Worm (Caenorhabditis elegans) whole organism, L3 larva: ENCODE data around the gene C15B12.8.

Experiments used
- R02D3.7 ChIP-seq: fragments of 150-350 bp; optimal IDR thresholded peaks from 2 replicates; lab custom pipeline; 2014; ENCODE audit warnings: missing biosample characterization, missing genetic modification characterization
- ZK546.5 ChIP-seq: sonication (generic microtip); optimal IDR thresholded peaks from 2 replicates; lab custom pipeline; 2017; ENCODE audit warnings: missing biosample characterization, missing genetic modification characterization
- ama-1 ChIP-seq: fragments of 150-350 bp; optimal IDR thresholded peaks from 2 replicates; lab custom pipeline; 2018
- ceh-16 ChIP-seq: sonication (generic microtip); optimal IDR thresholded peaks from 2 replicates; lab custom pipeline; 2017; ENCODE audit warnings: missing biosample characterization, missing genetic modification characterization
- ceh-82 ChIP-seq: fragments of 150-350 bp; optimal IDR thresholded peaks from 2 replicates; lab custom pipeline; 2014; ENCODE audit warnings: missing biosample characterization, missing genetic modification characterization
- ceh-9 ChIP-seq: sonication (generic microtip); optimal IDR thresholded peaks from 2 replicates; lab custom pipeline; 2018; ENCODE audit warnings: missing biosample characterization, missing genetic modification characterization
- daf-12 ChIP-seq: fragments of 150-350 bp; optimal IDR thresholded peaks from 2 replicates; lab custom pipeline; 2014; ENCODE audit warnings: missing biosample characterization, missing genetic modification reagents, missing genetic modification characterization
- egl-27 ChIP-seq: sonication (generic microtip); optimal IDR thresholded peaks from 4 replicates; lab custom pipeline; 2017; ENCODE audit warnings: missing biosample characterization, missing genetic modification reagents, missing genetic modification characterization
- egl-5 ChIP-seq: fragments of 150-350 bp; optimal IDR thresholded peaks from 2 replicates; lab custom pipeline; 2017; ENCODE audit warnings: missing biosample characterization, missing genetic modification reagents, missing genetic modification characterization, inconsistent platforms
- elt-1 ChIP-seq: fragments of 150-350 bp; optimal IDR thresholded peaks from 2 replicates; lab custom pipeline; 2014; ENCODE audit warnings: missing biosample characterization, missing genetic modification characterization
- elt-2 ChIP-seq: sonication (generic microtip); optimal IDR thresholded peaks from 2 replicates; lab custom pipeline; 2016; ENCODE audit warnings: missing genetic modification reagents, mild to moderate bottlenecking, missing genetic modification characterization, missing compliant biosample characterization
- elt-3 ChIP-seq, 3 experiments: fragments of 150-350 bp in 1 of 3; sonication (generic microtip) in 2 of 3; optimal IDR thresholded peaks; 2 replicates in 2 of 3; 4 replicates in 1 of 3; lab custom pipeline; 2014 to 2017; ENCODE audit warnings: missing biosample characterization in 3 of 3, missing genetic modification characterization in 3 of 3
- eor-1 ChIP-seq, 2 experiments: fragments of 150-350 bp; optimal IDR thresholded peaks; 2 replicates each; lab custom pipeline; 2014 to 2018; ENCODE audit warnings: missing biosample characterization in 2 of 2, missing genetic modification characterization in 2 of 2
- fkh-10 ChIP-seq: sonication (generic microtip); optimal IDR thresholded peaks from 2 replicates; lab custom pipeline; 2017; ENCODE audit warnings: missing biosample characterization, missing genetic modification reagents, missing genetic modification characterization
- fkh-2 ChIP-seq: fragments of 150-350 bp; optimal IDR thresholded peaks from 2 replicates; lab custom pipeline; 2014; ENCODE audit warnings: missing biosample characterization, missing genetic modification reagents, missing genetic modification characterization
- fos-1 ChIP-seq: fragments of 150-350 bp; optimal IDR thresholded peaks from 2 replicates; lab custom pipeline; 2014; ENCODE audit warnings: missing biosample characterization, missing genetic modification characterization
- hmg-11 ChIP-seq: sonication (generic microtip); optimal IDR thresholded peaks from 2 replicates; lab custom pipeline; 2016; ENCODE audit warnings: missing genetic modification characterization, missing compliant biosample characterization
- jun-1 ChIP-seq: fragments of 150-350 bp; optimal IDR thresholded peaks from 2 replicates; lab custom pipeline; 2014; ENCODE audit warnings: missing biosample characterization, missing genetic modification reagents, missing genetic modification characterization
- lin-15B ChIP-seq: fragments of 150-350 bp; optimal IDR thresholded peaks from 2 replicates; lab custom pipeline; 2014; ENCODE audit warnings: missing biosample characterization, missing genetic modification characterization
- lsy-12 ChIP-seq: sonication (generic microtip); optimal IDR thresholded peaks from 2 replicates; lab custom pipeline; 2016; ENCODE audit warnings: mild to moderate bottlenecking, missing genetic modification characterization, missing compliant biosample characterization
- mdl-1 ChIP-seq: fragments of 150-350 bp; optimal IDR thresholded peaks from 2 replicates; lab custom pipeline; 2014; ENCODE audit warnings: missing biosample characterization, missing genetic modification characterization
- mml-1 ChIP-seq: fragments of 150-350 bp; sonication (generic microtip); optimal IDR thresholded peaks from 3 replicates; lab custom pipeline; 2014; ENCODE audit warnings: missing biosample characterization, missing genetic modification characterization
- nfya-1 ChIP-seq: sonication (generic microtip); optimal IDR thresholded peaks from 2 replicates; lab custom pipeline; 2017; ENCODE audit warnings: missing genetic modification characterization, mild to moderate bottlenecking, missing compliant biosample characterization, antibody characterized with exemption, moderate library complexity; ENCODE audit not compliant: insufficient read depth
- nhr-11 ChIP-seq: fragments of 150-350 bp; optimal IDR thresholded peaks from 2 replicates; lab custom pipeline; 2014; ENCODE audit warnings: missing biosample characterization, missing genetic modification characterization
- nhr-12 ChIP-seq: fragments of 150-350 bp; optimal IDR thresholded peaks from 2 replicates; lab custom pipeline; 2014; ENCODE audit warnings: missing biosample characterization, missing genetic modification characterization
- nhr-23 ChIP-seq: fragments of 150-350 bp; optimal IDR thresholded peaks from 2 replicates; lab custom pipeline; 2014; ENCODE audit warnings: missing biosample characterization, missing genetic modification reagents, missing genetic modification characterization
- nhr-237 ChIP-seq: fragments of 150-350 bp; optimal IDR thresholded peaks from 2 replicates; lab custom pipeline; 2014; ENCODE audit warnings: missing biosample characterization, missing genetic modification characterization
- nhr-25 ChIP-seq: sonication (generic microtip); optimal IDR thresholded peaks from 2 replicates; lab custom pipeline; 2017; ENCODE audit warnings: missing biosample characterization, missing genetic modification characterization
- nhr-28 ChIP-seq: fragments of 150-350 bp; optimal IDR thresholded peaks from 2 replicates; lab custom pipeline; 2014; ENCODE audit warnings: missing biosample characterization, missing genetic modification characterization
- nhr-43 ChIP-seq: sonication (generic microtip); optimal IDR thresholded peaks from 2 replicates; lab custom pipeline; 2016; ENCODE audit warnings: mild to moderate bottlenecking, missing genetic modification characterization, missing compliant biosample characterization; ENCODE audit not compliant: poor library complexity, severe bottlenecking
- nhr-67 ChIP-seq: fragments of 150-350 bp; optimal IDR thresholded peaks from 2 replicates; lab custom pipeline; 2014; ENCODE audit warnings: missing biosample characterization, missing genetic modification characterization
- nhr-76 ChIP-seq: fragments of 150-350 bp; sonication (generic microtip); optimal IDR thresholded peaks from 5 replicates; lab custom pipeline; 2014; ENCODE audit warnings: missing biosample characterization, missing genetic modification characterization
- pha-4 ChIP-seq: fragments of 150-350 bp; optimal IDR thresholded peaks from 2 replicates; lab custom pipeline; 2014; ENCODE audit warnings: missing biosample characterization, missing genetic modification reagents, missing genetic modification characterization
- pqm-1 ChIP-seq: fragments of 150-350 bp; optimal IDR thresholded peaks from 2 replicates; lab custom pipeline; 2017; ENCODE audit warnings: missing biosample characterization, missing genetic modification characterization, inconsistent platforms
- sea-2 ChIP-seq: fragments of 150-350 bp; sonication (generic microtip); optimal IDR thresholded peaks from 4 replicates; lab custom pipeline; 2014; ENCODE audit warnings: missing biosample characterization, missing genetic modification reagents, missing genetic modification characterization
- skn-1 ChIP-seq: fragments of 150-350 bp; optimal IDR thresholded peaks from 2 replicates; lab custom pipeline; 2014; ENCODE audit warnings: missing biosample characterization, missing genetic modification characterization
- snpc-4 ChIP-seq: fragments of 150-350 bp; optimal IDR thresholded peaks from 2 replicates; lab custom pipeline; 2014; ENCODE audit warnings: missing biosample characterization, missing genetic modification characterization
- tbx-2 ChIP-seq: sonication (generic microtip); optimal IDR thresholded peaks from 2 replicates; lab custom pipeline; 2016; ENCODE audit warnings: mild to moderate bottlenecking, missing genetic modification characterization, missing compliant biosample characterization
- unc-62 ChIP-seq: fragments of 150-350 bp; sonication (generic microtip); optimal IDR thresholded peaks from 4 replicates; lab custom pipeline; 2014; ENCODE audit warnings: missing biosample characterization, missing genetic modification reagents, missing genetic modification characterization
- zag-1 ChIP-seq: fragments of 150-350 bp; optimal IDR thresholded peaks from 2 replicates; lab custom pipeline; 2014; ENCODE audit warnings: missing biosample characterization, missing genetic modification characterization
- ztf-11 ChIP-seq: fragments of 150-350 bp; optimal IDR thresholded peaks from 2 replicates; lab custom pipeline; 2014; ENCODE audit warnings: missing biosample characterization, missing genetic modification characterization
- ztf-4 ChIP-seq: fragments of 150-350 bp; optimal IDR thresholded peaks from 2 replicates; lab custom pipeline; 2014; ENCODE audit warnings: missing biosample characterization, missing genetic modification characterization

The C15B12.8 gene

DNA sequence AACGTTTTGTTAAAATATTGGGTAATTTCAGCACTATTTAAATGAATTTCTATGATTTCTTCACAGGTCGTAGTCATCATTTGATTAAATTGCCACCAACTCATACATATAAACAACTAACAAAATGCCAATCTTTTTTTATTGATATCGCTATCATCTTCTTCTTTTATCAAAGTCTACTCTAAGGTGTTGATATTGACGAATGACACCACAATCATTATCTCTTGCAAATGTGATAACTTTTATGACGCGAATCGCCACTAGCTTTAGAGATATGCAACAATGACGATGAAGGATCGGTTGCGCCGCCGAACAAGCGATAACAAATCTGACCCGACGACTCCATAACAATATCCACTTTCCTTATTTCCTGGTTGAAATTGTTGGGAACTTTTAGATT lies 40.4 kb downstream of the C15B12.8 start:
- peak; percentile 61 for TF ChIP-seq nhr-23
- no peak for TF ChIP-seq eor-1 (tag; optimal IDR thresholded peaks at IDR 0.05; lab: Kevin White, UChicago)
- no peak for TF ChIP-seq nhr-12 (tag; lab: Kevin White, UChicago)
- TF ChIP-seq hmg-11 (tag; lab: Kevin White, UChicago): no peak
- no peak for TF ChIP-seq nhr-28 (tag; lab: Kevin White, UChicago)
- TF ChIP-seq ama-1: no peak
- no peak for TF ChIP-seq ceh-82
- TF ChIP-seq elt-3 (tag; optimal IDR thresholded peaks at IDR 0.05; lab: Kevin White, UChicago): peak in 1 of 3 experiments; percentile 32
- peak; percentile 47 for TF ChIP-seq elt-2 (tag; lab: Kevin White, UChicago)
- TF ChIP-seq egl-27: no peak
- TF ChIP-seq, all 47 proteins: peak for 3

DNA sequence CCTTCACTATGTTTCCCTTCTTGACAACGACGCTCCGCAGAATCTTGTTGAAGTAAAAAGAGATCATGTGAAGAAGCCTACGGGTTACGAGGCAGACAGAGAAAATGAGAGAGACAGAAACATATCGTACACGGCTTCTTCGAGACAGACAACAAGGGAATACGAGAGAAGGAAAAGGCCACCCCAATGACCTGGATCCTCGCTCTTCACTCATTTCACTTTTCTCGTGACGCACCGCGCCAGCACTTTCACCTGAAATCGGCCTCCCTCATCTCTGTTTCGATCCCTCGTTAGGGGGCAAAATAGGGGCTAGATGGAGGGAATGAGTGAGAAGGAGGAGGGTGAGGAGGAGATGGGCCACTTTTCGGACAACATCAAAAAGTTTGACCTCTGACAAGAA lies 41.2 kb downstream of the C15B12.8 start:
- TF ChIP-seq pqm-1 (tag; lab: Kevin White, UChicago): no peak
- TF ChIP-seq eor-1 (tag; optimal IDR thresholded peaks at IDR 0.05; lab: Kevin White, UChicago): no peak
- no peak for TF ChIP-seq ZK546.5 (tag; lab: Kevin White, UChicago)
- TF ChIP-seq nhr-25 (tag; lab: Kevin White, UChicago): peak; percentile 78
- peak; percentile 28 for TF ChIP-seq nhr-43 (tag; lab: Kevin White, UChicago)
- no peak for TF ChIP-seq skn-1 (tag; lab: Kevin White, UChicago)
- peak; percentile 10 for TF ChIP-seq unc-62 (GFP tag; lab: Kevin White, UChicago)
- no peak for TF ChIP-seq zag-1
- no peak for TF ChIP-seq nhr-67 (tag; lab: Kevin White, UChicago)
- no peak for TF ChIP-seq elt-2 (tag; lab: Kevin White, UChicago)
- no peak for TF ChIP-seq sea-2 (GFP tag; lab: Kevin White, UChicago)
- peak; percentile 95 for TF ChIP-seq nhr-23

DNA sequence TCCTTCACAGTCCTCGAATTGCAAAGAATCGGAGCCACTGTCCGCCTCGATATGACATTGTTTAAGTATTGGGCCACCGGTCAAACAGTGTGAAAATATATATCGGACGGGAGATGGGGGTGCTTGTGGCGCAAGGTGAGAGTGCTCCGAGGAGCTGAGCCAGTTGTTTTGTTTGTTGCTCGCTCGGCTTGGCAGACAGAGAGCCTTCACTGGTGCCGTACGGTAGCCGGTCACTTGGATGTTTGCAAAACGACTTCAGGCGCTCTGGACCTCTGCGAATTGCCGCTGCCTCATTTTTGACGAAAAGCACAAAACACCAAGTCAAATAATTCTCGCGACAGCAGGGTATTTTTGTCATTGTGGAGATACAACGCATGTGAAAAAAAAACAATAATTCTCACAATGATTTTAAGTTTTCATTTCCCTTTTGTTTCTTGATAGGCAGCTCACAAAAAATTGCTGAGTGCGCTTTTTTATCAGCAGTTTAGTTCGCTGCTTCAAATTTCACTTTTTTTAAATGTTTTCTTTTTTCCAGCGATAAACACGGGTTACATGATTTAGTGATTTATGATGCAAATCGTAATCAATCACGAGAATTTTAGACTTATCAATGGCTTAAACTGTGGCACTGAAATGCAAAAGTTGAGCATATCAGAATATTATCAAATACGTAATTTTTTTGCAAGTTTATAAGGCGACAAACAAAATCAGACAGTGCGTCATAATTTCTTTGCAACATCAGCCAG lies 43.1 kb downstream of the C15B12.8 start:
- TF ChIP-seq pqm-1 (tag; lab: Kevin White, UChicago) (peak; percentile 22), skn-1 (tag; lab: Kevin White, UChicago) (peak; percentile 47), elt-2 (tag; lab: Kevin White, UChicago) (peak; percentile 96), mdl-1 (tag; lab: Kevin White, UChicago) (no peak), pha-4 (tag; lab: Kevin White, UChicago) (peak; percentile 2)

DNA sequence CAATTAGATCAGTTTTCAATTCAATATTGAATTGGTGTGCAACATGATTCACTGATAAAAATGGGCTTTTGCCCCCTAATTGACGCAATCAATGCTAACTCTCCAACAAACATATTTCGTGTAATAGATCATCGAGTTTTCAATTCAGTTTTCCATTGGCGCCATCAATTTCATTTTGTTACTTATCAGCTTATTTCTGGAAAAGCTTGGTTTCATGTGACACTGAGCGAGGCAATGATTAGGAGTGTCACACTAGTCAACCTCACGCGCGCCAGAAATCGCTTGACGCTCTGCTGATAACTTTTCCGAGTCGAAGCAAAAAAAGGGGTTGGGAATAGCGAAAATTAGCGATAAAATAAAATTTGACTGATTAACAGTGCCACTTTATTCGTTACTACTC lies 44.5 kb downstream of the C15B12.8 start, which contains the start of gene ets-4:
ets-4 (plus strand) TSS at position 347 of the 400 bp plus-strand sequence.
- no peak for TF ChIP-seq zag-1
- no peak for TF ChIP-seq nhr-76 (tag; lab: Kevin White, UChicago)
- no peak for TF ChIP-seq ztf-4 (tag; lab: Kevin White, UChicago)
- TF ChIP-seq tbx-2: no peak
- TF ChIP-seq ceh-82: no peak
- no peak for TF ChIP-seq elt-3 (tag; optimal IDR thresholded peaks at IDR 0.05; lab: Kevin White, UChicago)
- no peak for TF ChIP-seq unc-62 (GFP tag; lab: Kevin White, UChicago)
- TF ChIP-seq daf-12 (tag; lab: Kevin White, UChicago): no peak
- no peak for TF ChIP-seq sea-2 (GFP tag; lab: Kevin White, UChicago)
- no peak for TF ChIP-seq ZK546.5 (tag; lab: Kevin White, UChicago)
- no peak for TF ChIP-seq nhr-23
- TF ChIP-seq ztf-11 (tag; lab: Kevin White, UChicago): no peak
- no peak for TF ChIP-seq nhr-11
- TF ChIP-seq mml-1 (tag; lab: Kevin White, UChicago): no peak
- TF ChIP-seq ama-1: no peak
- TF ChIP-seq fkh-10 (GFP tag; lab: Kevin White, UChicago): no peak
- no peak for TF ChIP-seq fos-1 (tag; lab: Kevin White, UChicago)
- TF ChIP-seq ceh-16 (tag; lab: Kevin White, UChicago): no peak
- peak; percentile 97 for TF ChIP-seq pqm-1 (tag; lab: Kevin White, UChicago)
- TF ChIP-seq nfya-1 (tag; lab: Kevin White, UChicago): no peak
- no peak for TF ChIP-seq elt-1 (tag; lab: Kevin White, UChicago)
- no peak for TF ChIP-seq nhr-237
- no peak for TF ChIP-seq fkh-2
- no peak for TF ChIP-seq lsy-12 (tag; lab: Kevin White, UChicago)
- TF ChIP-seq egl-27: no peak
- no peak for TF ChIP-seq R02D3.7 (tag; lab: Kevin White, UChicago)
- peak; percentile 48 for TF ChIP-seq jun-1 (tag; lab: Kevin White, UChicago)
- TF ChIP-seq pha-4 (tag; lab: Kevin White, UChicago): peak; percentile 43
- TF ChIP-seq nhr-43 (tag; lab: Kevin White, UChicago): no peak
- peak; percentile 99 for TF ChIP-seq elt-2 (tag; lab: Kevin White, UChicago)
- no peak for TF ChIP-seq egl-5 (tag; lab: Kevin White, UChicago)
- no peak for TF ChIP-seq snpc-4 (tag; lab: Kevin White, UChicago)
- no peak for TF ChIP-seq nhr-25 (tag; lab: Kevin White, UChicago)
- no peak for TF ChIP-seq lin-15B (tag; lab: Kevin White, UChicago)
- no peak for TF ChIP-seq skn-1 (tag; lab: Kevin White, UChicago)
- TF ChIP-seq ceh-9 (tag; lab: Kevin White, UChicago): no peak
- TF ChIP-seq nhr-12 (tag; lab: Kevin White, UChicago): no peak
- no peak for TF ChIP-seq eor-1 (tag; optimal IDR thresholded peaks at IDR 0.05; lab: Kevin White, UChicago)
- no peak for TF ChIP-seq nhr-67 (tag; lab: Kevin White, UChicago)
- no peak for TF ChIP-seq nhr-28 (tag; lab: Kevin White, UChicago)
